Worm (Caenorhabditis elegans) whole organism, L1 larva: ENCODE measurements around the gene sto-6.

Experiments
- ceh-63 ChIP-seq: fragments of 200-800 bp; sonication (Bioruptor generic); optimal IDR thresholded peaks from 2 replicates; lab custom pipeline; 2018; ENCODE audit warnings: mild to moderate bottlenecking, missing genetic modification characterization, missing compliant biosample characterization
- efl-1 ChIP-seq, 4 experiments: fragments of 150-350 bp; optimal IDR thresholded peaks in 3 of 4; peaks in 1 of 4; 1 replicate in 1 of 4; 2 replicates in 3 of 4; lab custom pipeline; 2014; ENCODE audit warnings: missing biosample characterization in 2 of 4, missing genetic modification characterization in 2 of 4, missing genetic modification reagents in 2 of 4
- elt-3 ChIP-seq, 6 experiments: fragments of 150-350 bp in 1 of 6; sonication (generic microtip); optimal IDR thresholded peaks; 2 replicates each; lab custom pipeline; 2017 to 2018; ENCODE audit warnings: missing biosample characterization in 6 of 6, missing genetic modification characterization in 6 of 6, inconsistent platforms in 1 of 6
- fos-1 ChIP-seq: fragments of 150-350 bp; optimal IDR thresholded peaks from 2 replicates; lab custom pipeline; 2014; ENCODE audit warnings: missing biosample characterization, missing genetic modification characterization
- lin-13 ChIP-seq: fragments of 150-350 bp; optimal IDR thresholded peaks from 2 replicates; lab custom pipeline; 2014; ENCODE audit warnings: missing biosample characterization, missing genetic modification reagents, missing genetic modification characterization
- mdl-1 ChIP-seq, 2 experiments: fragments of 150-350 bp; optimal IDR thresholded peaks; 2 replicates each; lab custom pipeline; 2014 to 2017; ENCODE audit warnings: missing biosample characterization in 2 of 2, missing genetic modification characterization in 2 of 2, inconsistent platforms in 1 of 2
- nhr-12 ChIP-seq: sonication (generic microtip); optimal IDR thresholded peaks from 2 replicates; lab custom pipeline; 2017; ENCODE audit warnings: missing biosample characterization, missing genetic modification characterization
- nhr-19 ChIP-seq: fragments of 200-800 bp; sonication (Bioruptor generic); conservative IDR thresholded peaks from 2 replicates; pipeline ENCODE4 v1.3.6; 2022; ENCODE audit warnings: missing genetic modification characterization, missing compliant biosample characterization
- nhr-71 ChIP-seq: sonication (generic microtip); optimal IDR thresholded peaks from 2 replicates; lab custom pipeline; 2016; ENCODE audit warnings: mild to moderate bottlenecking, missing genetic modification characterization, moderate library complexity, missing compliant biosample characterization
- nhr-77 ChIP-seq: fragments of 150-350 bp; optimal IDR thresholded peaks from 2 replicates; lab custom pipeline; 2014; ENCODE audit warnings: missing biosample characterization, missing genetic modification characterization
- nhr-84 ChIP-seq: sonication (generic microtip); optimal IDR thresholded peaks from 2 replicates; lab custom pipeline; 2017; ENCODE audit warnings: missing biosample characterization, missing genetic modification characterization
- rnt-1 ChIP-seq: sonication (generic microtip); optimal IDR thresholded peaks from 2 replicates; lab custom pipeline; 2016; ENCODE audit warnings: mild to moderate bottlenecking, missing genetic modification characterization, moderate library complexity, missing compliant biosample characterization
- skn-1 ChIP-seq: fragments of 150-350 bp; optimal IDR thresholded peaks from 2 replicates; lab custom pipeline; 2014; ENCODE audit warnings: missing biosample characterization, missing genetic modification characterization
- xbp-1 ChIP-seq: sonication (generic microtip); optimal IDR thresholded peaks from 2 replicates; lab custom pipeline; 2016; ENCODE audit warnings: missing genetic modification characterization, missing compliant biosample characterization

DNA sequence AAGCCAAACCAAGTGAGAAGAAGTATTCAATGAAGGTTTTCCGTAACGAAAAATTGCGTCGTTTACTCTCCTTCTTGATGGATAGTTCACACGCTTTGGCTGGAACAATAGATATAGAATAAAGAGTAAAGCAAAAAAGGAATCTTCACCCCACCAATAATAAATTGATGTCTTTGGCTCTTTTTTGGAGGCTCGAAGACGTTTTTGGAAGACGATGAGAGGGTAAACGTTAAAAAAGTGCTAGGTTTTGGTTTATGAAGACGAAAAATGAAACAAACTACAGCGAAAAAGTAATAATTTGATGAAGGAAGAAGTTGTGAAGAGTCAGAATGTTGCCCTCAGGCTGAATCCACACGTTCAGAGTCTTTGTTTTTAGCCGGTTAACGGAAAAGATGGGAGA lies 10.2 kb upstream of the sto-6 start, which contains the start of gene sto-3:
- TF ChIP-seq mdl-1 (tag; optimal IDR thresholded peaks at IDR 0.05; lab: Kevin White, UChicago) (no peak), nhr-84 (tag; lab: Kevin White, UChicago) (no peak), nhr-12 (tag; lab: Kevin White, UChicago) (no peak), ceh-63 (GFP tag; lab: Kevin White, UChicago) (no peak), xbp-1 (tag; lab: Kevin White, UChicago) (no peak), nhr-19 (GFP tag; lab: Robert Waterston, UW) (no peak), elt-3 (tag; optimal IDR thresholded peaks at IDR 0.05; lab: Kevin White, UChicago) (no peak), rnt-1 (tag; lab: Kevin White, UChicago) (no peak), fos-1 (tag; lab: Kevin White, UChicago) (no peak), lin-13 (GFP tag; lab: Kevin White, UChicago) (no peak), nhr-77 (tag; lab: Kevin White, UChicago) (no peak), nhr-71 (no peak), skn-1 (tag; lab: Kevin White, UChicago) (no peak), efl-1 (optimal IDR thresholded peaks at IDR 0.05; lab: Kevin White, UChicago) (no peak), efl-1 (GFP tag; optimal IDR thresholded peaks at IDR 0.05 in 1 of 2; lab: Kevin White, UChicago) (no peak)
